Worm (Caenorhabditis elegans): ENCODE results near the gene math-20.

DNA sequence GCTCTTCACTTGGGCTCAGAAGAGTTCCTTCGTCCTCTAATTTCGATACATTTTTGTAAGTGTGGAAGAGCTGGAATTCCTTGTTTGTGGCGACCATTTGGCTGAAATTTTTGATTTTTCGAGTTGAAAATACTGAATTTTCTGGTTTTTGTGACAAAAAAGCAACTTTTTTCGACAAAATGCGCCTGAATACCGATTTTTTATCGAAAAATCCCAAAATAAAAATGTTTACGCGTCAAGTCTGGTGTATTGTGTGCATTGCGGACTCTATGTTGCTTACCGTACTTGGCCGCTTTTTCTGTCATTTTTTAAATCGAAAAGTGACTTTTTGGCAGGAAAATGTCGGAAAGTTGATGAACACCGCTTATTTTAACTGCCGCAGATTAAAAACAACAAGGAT is 34.0 kb downstream of the math-20 start, which contains the start of gene bath-3:
- TF ChIP-seq flt-1 (GFP tag; IDR thresholded peaks at IDR 0.05) (no peak), klf-2 (GFP tag; conservative IDR thresholded peaks at IDR 0.05) (no peak), ztf-23 (GFP tag; IDR thresholded peaks at IDR 0.05) (no peak), T22C8.4 (GFP tag; IDR thresholded peaks at IDR 0.05) (no peak)

All from whole organism, midembryonic.